Worm (Caenorhabditis elegans): Measurements from ENCODE around the gene col-73.

DNA sequence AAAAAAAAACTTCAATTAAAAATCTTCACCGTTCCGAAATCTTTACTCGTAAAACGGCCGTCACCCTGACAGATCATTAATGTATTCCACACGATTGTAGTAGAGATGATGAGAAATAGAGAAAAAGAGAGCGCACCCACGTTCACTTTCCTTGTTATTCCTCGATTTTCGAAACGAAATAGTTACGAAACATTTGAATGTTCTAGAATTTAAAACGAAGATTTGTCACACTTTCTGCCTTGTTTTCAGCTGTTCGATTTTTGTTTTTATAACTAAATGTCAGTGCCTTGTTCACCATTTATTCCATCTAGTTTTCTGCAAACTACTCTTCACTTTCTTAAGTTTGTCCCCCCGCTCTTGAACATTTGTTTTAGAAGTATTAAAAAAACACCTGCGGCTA is 18.2 kb downstream of the col-73 start:
- no peak for TF ChIP-seq snpc-4 (tag; optimal IDR thresholded peaks at IDR 0.05)
- TF ChIP-seq ztf-1 (GFP tag; conservative IDR thresholded peaks at IDR 0.05) = no peak
